Worm (Caenorhabditis elegans): Measurements from ENCODE around the gene E02H4.8.

- TF ChIP-seq klf-2 (GFP tag; conservative IDR thresholded peaks at IDR 0.05) (no peak), tab-1 (GFP tag; IDR thresholded peaks at IDR 0.05) (no peak), cog-1 (tag; optimal IDR thresholded peaks at IDR 0.05) (no peak), T22C8.4 (GFP tag; IDR thresholded peaks at IDR 0.05) (no peak), ztf-23 (GFP tag; IDR thresholded peaks at IDR 0.05) (no peak)
These were observed 26.6 kb upstream of the E02H4.8 start for ce11 chrX:14289993-14290392.
